Fruit fly (Drosophila melanogaster) whole organism, adult: Measurements from ENCODE around the gene CG14414.

Experiments used
- CG12768 ChIP-seq: fragments of 200-800 bp; sonication (Bioruptor generic); optimal IDR thresholded peaks from 2 replicates; lab custom pipeline; 2017; ENCODE audit warnings: missing biosample characterization, missing genetic modification characterization, mild to moderate bottlenecking, moderate library complexity, missing genetic modification reagents
- CG7045 ChIP-seq: fragments of 200-800 bp; sonication (Bioruptor generic); optimal IDR thresholded peaks from 2 replicates; lab custom pipeline; 2017; ENCODE audit warnings: missing biosample characterization, mild to moderate bottlenecking, missing genetic modification characterization
- CG7101 ChIP-seq: fragments of 200-800 bp; sonication (Bioruptor generic); optimal IDR thresholded peaks from 2 replicates; lab custom pipeline; 2018; ENCODE audit warnings: missing biosample characterization, mild to moderate bottlenecking, missing genetic modification characterization, moderate library complexity
- Clk ChIP-seq: fragments of 200-800 bp; sonication (Bioruptor generic); optimal IDR thresholded peaks from 2 replicates; lab custom pipeline; 2017; ENCODE audit warnings: missing biosample characterization, missing genetic modification characterization
- Crg-1 ChIP-seq: fragments of 200-800 bp; sonication (Bioruptor generic); optimal IDR thresholded peaks from 2 replicates; lab custom pipeline; 2016; ENCODE audit warnings: missing biosample characterization, missing genetic modification characterization
- Hr96 ChIP-seq: fragments of 200-800 bp; sonication (Bioruptor generic); optimal IDR thresholded peaks from 2 replicates; lab custom pipeline; 2016; ENCODE audit warnings: missing biosample characterization, missing genetic modification characterization
- bab1 ChIP-seq: fragments of 200-800 bp; sonication (Bioruptor generic); optimal IDR thresholded peaks from 3 replicates; lab custom pipeline; 2019; ENCODE audit warnings: missing biosample characterization, mild to moderate bottlenecking, missing genetic modification characterization, moderate library complexity
- cnc ChIP-seq, 2 experiments: fragments of >200 bp; optimal IDR thresholded peaks; 2 replicates each; lab custom pipeline; 2017
- kay ChIP-seq: fragments of 200-800 bp; sonication (Bioruptor generic); peaks from one replicate; lab custom pipeline; 2016; ENCODE audit warnings: missing biosample characterization, missing genetic modification characterization, borderline replicate concordance

DNA sequence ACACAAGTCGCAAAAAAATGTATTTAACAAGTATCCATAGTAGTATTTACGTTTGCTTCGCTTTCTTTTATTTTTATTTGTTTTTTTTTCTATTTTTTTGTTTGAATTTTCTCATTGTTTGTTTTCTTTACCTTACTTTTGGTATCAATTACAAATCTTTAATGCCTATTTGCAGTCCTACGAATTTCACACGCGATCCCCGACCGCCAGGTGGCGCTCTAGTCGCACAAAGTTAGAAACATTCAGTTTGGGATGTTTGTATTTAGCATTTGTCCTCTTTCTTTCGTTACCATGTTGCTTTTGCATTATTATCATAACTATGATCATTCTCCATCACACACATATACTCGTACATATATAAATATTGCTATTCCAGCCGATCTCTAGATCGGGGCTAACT lies 4.9 kb downstream of the CG14414 start:
- TF ChIP-seq kay (GFP tag; lab: Kevin White, UChicago) = no peak
- TF ChIP-seq CG12768 = no peak
- TF ChIP-seq Crg-1 (GFP tag; lab: Kevin White, UChicago) = no peak
- no peak for TF ChIP-seq CG7101 (tag; lab: Kevin White, UChicago)
- no peak for TF ChIP-seq CG7045 (GFP tag; lab: Kevin White, UChicago)
- no peak for TF ChIP-seq cnc (optimal IDR thresholded peaks at IDR 0.05; lab: Kevin White, UChicago)
- TF ChIP-seq Clk (GFP tag; lab: Kevin White, UChicago) = no peak
- no peak for TF ChIP-seq bab1 (GFP tag; lab: Kevin White, UChicago)
- TF ChIP-seq Hr96 (GFP tag; lab: Kevin White, UChicago) = no peak
